Fruit fly (Drosophila melanogaster): ENCODE data around the gene Trax.

DNA sequence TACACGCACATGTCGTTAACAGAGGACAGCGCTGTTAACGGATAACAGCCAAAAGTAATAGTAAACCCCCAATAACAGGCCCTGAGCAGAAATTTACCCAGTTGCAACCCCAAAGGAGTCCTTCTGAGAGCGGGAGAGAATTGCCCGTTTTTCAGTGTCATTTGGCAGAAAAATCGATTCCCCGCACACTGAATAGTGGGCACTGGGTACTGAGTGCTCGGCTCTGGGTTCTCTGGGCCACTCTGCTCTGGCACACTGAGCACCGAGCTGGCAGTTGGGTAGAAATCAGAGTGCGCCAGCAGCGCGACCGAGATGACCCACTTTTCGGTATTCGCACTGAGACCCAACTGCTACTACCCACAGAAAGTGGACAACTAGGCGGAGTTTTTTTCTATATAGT lies 12.9 kb downstream of the Trax start, which contains the start of gene Rbp:
- TF ChIP-seq CG9948 (tag; optimal IDR thresholded peaks at IDR 0.05) (no peak), CG12605 (GFP tag; IDR thresholded peaks at IDR 0.05) (no peak), CG10348 (GFP tag; IDR thresholded peaks at IDR 0.05) (no peak), CG8301 (tag; optimal IDR thresholded peaks at IDR 0.05) (no peak), CG4496 (GFP tag; IDR thresholded peaks at IDR 0.05) (no peak), Pif1B (GFP tag; optimal IDR thresholded peaks at IDR 0.05) (no peak), CG13204 (GFP tag; optimal IDR thresholded peaks at IDR 0.05) (no peak), gl (tag; optimal IDR thresholded peaks at IDR 0.05) (no peak), CG15710 (tag; optimal IDR thresholded peaks at IDR 0.05) (no peak), CG32121 (GFP tag; IDR thresholded peaks at IDR 0.05) (no peak), EcR (GFP tag; optimal IDR thresholded peaks at IDR 0.05) (no peak), CG34367 (tag; optimal IDR thresholded peaks at IDR 0.05) (no peak)

Measured in whole organism, pupa.